Fruit fly (Drosophila melanogaster): Measurements from ENCODE around the gene AANATL2.

The AANATL2 gene

DNA sequence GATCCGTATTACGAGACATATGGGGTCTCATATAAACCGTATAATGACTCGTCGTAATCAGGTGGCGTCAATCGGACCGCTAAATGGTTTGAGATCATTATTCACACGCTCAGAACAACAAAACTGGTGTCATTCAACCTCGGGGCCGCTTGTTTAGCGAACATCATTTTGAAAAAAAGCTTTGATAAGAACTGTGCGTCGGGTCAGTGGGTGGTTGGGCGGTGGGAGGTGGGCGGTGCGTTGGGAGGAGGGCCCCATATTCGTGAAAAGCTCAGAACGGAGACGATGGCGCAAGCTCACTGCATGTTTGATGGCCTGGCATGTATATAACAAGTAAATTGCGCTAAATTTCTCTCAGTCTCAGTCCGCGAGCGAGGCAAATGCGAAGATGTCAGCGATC is at the start of gene AANATL2:
TSS of gene AANATL2 (plus strand) at position 372 of the 400 bp plus-strand sequence.
- no peak for TF ChIP-seq noc (tag; optimal IDR thresholded peaks at IDR 0.05)

DNA sequence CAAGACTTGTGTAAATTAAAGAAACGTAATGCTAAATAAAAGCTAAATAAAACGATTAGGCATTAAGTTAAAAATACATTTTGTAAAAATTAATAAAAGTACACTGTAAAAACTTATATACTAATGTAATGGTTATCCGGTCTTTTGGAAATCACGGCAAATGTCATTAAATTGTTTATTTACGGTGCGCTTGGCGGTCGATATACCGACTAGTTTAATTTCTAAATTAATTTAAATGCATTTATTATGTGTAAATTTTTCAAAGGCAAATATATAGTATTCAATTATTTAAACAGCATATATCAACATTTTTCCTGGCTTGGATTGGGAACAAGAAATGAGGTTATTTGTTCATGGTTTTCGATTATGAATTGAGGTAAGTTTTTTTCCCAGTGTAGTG is 44.8 kb upstream of the AANATL2 start:
- no peak for TF ChIP-seq noc (tag; optimal IDR thresholded peaks at IDR 0.05)

DNA sequence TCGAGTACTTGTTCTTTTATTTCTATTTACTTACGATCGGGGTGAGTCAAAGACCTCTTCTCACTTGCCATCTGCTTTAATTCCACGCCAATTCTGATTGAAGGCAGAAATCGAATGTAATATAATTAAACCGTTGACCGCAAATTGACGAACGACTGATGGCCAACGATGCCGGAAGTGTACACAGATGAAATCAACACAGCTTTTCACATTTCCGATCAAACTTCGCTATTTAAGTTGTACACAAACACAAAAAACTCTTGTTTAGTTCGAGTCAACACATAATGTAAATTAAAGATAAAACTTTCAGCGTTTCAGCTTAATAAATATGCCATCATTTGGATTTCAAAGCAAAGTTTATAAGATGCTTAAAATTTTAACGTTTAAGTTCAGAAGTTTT is 44.1 kb upstream of the AANATL2 start:
- no peak for TF ChIP-seq noc (tag; optimal IDR thresholded peaks at IDR 0.05)

DNA sequence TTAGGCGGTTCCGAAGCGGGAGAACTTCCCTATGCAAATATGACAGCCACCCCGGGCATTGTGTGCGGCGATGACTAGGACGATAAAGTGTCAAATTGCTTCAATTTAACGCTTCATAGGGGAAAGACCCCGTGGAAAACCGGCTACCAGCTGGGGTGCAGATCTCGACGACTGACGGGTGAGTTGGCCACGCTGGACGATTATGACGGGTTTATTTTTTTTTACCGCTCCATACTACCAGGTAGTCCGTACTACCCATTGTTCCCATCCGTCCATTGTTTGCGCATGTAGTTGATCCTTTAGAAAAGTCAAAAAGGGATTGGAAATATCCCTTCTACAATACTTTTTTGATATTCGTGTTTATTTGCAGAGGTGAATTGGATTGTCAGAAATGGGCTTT is 42.2 kb upstream of the AANATL2 start:
- no peak for TF ChIP-seq noc (tag; optimal IDR thresholded peaks at IDR 0.05)

DNA sequence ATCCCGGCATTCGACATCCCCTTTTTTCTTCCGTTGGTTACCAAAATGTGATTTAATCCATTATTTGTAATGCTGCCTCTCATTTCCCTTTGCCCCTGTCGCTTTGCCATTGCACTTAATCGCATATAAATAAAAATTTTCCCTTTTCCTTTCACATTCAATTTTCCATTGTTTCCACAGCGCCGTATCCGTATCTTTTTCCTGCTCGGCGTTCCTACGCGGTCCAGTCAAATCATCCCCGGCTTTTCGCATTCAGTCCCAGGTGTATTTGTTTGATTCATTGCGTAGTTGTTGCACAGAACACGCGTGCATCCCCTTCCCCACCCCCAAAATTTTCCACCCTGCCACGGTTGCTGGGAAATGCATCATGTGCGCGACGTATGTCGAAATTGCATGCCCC is 39.8 kb upstream of the AANATL2 start:
- no peak for TF ChIP-seq noc (tag; optimal IDR thresholded peaks at IDR 0.05)

DNA sequence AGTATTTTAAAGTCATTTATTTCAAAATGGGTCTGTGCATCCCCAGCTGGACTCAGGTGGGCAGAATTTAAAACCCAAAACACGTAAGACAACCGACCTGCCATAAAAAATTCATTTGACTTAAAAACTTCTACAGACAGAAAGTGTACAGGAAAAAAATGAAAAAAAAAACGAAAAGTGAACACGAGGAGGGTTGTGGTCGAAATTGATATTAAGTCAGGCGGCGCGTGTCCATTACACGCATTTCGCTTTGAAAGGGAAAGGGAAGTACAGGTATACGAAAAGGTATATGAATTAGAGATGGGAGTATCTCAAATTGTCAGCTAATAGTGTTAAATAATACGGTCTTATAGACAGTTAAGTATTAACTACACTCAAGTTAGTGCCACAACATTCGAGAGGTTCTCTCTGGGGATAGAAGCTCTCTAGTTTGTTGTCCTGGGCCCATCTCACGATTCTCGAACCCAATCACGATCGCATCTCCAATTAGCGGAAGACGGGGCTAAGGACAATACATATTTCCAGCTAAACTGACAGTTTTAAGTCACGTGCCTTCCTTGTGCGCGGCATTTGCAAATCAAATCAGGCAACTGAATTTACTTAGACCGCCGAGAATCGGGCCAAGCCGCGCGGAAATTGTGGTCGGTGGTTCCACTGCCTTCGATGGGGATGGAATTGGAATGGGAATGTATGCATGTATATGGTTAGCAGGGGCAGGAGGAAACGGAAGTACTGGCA is 36.8 kb upstream of the AANATL2 start:
- TF ChIP-seq noc (tag; optimal IDR thresholded peaks at IDR 0.05): no peak

DNA sequence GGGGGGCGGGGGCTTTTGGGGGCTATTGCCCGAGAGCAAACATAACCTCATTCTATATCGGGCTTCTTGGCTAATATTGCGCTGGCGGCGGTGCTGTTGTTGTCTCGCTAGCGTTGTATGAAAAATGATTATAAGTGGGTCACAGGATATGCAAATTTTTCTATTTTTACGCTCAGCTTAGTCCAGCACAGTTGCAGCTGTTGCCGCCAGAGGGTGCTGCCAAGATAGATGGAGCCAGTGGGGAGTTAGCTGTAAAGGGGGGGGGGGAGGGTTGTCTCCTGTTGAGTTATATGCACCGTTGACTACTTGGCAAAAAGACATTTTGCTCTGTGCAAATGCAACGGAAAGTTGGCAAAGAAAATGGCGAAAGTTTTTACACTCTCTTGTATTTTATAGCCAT is 34.7 kb upstream of the AANATL2 start:
- TF ChIP-seq noc (tag; optimal IDR thresholded peaks at IDR 0.05): no peak

DNA sequence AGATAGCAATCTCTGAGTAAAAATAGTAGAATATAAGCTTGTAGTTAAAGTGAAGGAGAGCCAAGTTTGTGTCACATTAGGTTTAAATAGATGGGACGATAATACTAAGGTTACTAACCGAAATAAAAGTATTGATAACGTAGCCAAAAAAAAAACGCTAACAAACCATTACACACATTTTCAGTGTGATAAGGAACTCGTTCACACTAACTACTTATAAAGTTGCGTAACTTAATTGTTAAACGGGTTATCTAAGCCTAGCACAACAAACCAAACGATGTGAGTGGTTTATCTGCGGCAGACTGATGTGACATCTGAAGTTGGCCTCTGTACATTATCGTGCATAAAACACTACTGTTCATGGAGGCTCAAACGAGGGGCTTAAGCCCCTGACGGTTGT is 31.5 kb upstream of the AANATL2 start:
- no peak for TF ChIP-seq noc (tag; optimal IDR thresholded peaks at IDR 0.05)

DNA sequence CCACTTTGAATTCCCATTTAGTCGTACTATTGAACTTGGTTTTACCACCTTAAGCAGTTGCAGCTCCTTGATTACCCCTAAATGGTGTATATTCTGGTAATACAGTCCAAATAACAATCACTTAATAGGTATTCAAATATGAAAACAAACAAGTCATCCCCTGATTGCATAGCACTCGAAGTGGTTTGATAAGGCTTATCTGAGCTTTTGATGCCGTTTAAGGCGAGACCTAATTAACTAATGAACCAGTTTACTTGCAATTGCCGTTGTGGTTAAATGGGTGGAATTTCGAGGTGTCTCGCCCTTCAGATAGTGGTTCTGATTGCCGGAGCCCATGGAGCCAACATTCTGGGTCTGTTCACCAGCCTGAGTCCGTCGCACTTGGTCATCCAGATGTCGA is 30.9 kb upstream of the AANATL2 start, which contains the start of gene Ugt37B1:
TSS of gene Ugt37B1 (plus strand) at position 246 of the 400 bp plus-strand sequence.
- TF ChIP-seq noc (tag; optimal IDR thresholded peaks at IDR 0.05): no peak

DNA sequence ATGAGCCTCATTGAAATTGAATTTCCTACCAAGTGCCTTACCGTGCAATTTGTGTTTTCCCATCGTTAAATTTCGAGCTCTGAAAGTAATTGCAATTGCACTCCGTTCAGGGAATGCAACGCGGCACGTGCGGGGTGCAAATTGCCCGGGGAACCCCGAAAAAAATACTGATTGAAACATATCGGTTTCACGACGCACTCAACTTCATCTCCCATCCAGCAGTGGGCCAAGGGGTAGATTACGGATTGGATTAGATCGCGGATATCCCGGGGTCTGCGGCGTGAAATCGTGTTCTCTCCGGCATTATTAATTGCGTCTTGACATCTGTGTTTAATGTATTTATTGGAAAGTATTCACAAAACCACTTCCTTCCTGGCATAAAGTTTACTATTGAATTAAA is 27.1 kb upstream of the AANATL2 start:
- no peak for TF ChIP-seq noc (tag; optimal IDR thresholded peaks at IDR 0.05)

DNA sequence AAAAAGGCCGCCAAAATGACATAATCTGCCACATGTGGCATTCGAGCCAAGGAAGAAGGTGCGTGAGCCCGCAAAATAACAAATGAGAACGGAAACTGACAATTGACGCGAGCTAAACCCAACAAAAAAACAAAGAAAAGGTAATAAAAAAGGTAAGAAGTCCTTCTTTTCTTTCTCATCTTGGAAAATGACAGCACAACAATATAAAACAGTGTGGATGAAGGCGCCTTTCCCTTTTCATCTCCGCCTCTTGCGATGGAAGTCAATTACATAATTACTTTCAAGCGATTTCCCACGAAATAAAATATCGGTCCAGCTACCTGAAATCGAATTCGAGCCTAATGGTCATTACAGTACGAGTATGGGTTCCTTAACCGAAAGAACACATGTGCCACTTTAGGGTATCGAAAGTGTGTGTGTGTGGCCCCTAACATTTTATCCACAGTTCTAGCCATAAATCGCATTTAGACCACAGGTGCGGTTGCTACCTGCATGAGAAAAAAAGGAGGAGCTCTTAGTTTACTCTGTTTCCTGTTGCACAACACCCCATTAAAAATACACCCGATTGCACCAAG is 26.4 kb upstream of the AANATL2 start:
- no peak for TF ChIP-seq noc (tag; optimal IDR thresholded peaks at IDR 0.05)

DNA sequence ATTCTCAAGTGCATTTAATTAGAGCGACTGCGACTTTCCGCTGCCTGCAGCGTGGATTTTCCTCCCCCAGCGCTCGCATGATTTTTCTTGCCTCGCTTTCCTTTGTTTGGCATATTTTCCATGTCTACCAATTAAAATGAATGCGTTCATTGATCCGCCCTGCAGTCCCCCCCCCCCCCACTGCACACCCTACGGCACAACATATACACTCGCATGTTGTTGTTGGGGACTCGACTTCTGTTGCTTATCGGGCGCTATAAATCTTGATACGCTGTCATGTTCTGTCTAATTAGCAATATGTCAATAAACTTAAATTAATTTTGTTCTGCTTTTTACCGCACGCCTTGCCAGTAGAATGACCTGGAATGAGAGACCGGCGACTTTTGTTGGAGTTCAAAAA is 19.2 kb upstream of the AANATL2 start:
- no peak for TF ChIP-seq noc (tag; optimal IDR thresholded peaks at IDR 0.05)

DNA sequence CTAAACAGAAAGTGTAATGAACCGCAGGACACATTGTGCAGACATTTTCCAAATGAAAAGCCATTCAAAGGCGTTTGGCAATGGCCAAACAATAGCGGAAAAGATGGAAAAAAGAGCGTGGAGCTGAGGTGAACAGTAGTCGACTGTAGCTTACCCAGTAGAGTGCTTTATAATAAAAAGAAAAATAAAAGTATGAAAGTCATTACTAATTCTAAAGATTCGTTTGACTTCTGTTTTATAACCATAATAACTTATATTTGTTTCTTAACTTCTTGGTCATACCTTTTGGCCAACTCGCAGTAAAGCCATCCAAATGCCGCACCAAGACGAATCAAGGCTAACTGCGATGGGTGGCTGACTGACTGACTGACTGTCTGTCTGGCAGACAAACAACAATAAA is 16.4 kb upstream of the AANATL2 start:
- TF ChIP-seq noc (tag; optimal IDR thresholded peaks at IDR 0.05): no peak

DNA sequence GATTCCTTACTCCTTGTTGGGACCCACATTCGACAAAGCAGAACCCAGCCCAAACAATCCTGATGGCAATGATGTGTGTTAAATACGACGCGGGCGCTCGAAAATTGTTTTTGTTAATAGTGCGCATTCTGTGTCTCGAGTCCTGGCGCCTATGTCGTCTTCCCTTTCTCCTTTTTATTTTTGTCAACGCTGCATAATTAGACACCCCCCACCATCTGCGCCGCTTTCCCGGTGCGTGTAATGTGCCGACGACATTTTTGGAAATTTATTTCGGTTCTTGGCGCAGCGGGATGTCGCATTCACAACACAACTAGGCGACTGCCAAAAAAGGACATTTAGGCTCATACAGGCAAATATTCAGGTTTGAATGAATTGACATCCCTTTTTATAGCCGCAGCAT is 14.6 kb upstream of the AANATL2 start:
- no peak for TF ChIP-seq noc (tag; optimal IDR thresholded peaks at IDR 0.05)

DNA sequence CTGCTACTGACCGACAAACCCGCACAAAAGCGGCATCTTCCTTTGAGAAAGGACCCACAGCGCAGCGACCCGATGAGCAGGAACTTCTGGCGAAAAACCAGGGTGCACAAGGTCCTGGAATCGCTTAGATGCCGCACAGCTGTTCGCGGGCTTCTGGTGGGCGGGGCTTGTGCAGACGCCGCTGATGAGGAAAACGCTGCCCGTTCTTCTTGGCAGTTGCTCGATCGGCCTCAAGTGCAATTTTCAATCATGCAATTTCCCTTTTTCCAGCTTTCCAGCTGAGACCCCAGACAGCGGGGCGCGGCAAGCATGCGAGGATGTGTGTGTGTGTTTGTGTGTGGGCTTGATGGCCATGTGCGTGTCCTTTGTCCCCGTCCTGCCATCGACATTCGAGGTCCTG is 13.6 kb upstream of the AANATL2 start:
- TF ChIP-seq noc (tag; optimal IDR thresholded peaks at IDR 0.05): no peak

DNA sequence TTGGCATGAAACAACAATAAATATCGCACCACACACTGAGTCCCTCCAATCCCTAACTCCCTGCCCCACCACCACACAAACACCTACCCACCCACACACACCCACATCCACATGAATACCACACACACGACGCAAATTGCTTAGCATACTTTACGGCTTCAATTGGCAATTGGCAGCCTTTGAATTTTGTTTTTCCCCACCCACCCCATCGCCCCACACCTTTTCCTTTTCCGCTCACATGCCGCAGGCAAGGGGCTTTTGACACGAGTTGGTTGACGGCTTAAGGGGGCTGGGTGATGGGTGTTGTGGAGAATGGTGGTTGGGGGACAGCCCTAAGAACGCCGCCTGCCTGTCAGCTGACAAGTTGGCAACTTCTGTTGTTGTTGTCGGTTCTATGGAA is 6.2 kb upstream of the AANATL2 start:
- TF ChIP-seq noc (tag; optimal IDR thresholded peaks at IDR 0.05): no peak

DNA sequence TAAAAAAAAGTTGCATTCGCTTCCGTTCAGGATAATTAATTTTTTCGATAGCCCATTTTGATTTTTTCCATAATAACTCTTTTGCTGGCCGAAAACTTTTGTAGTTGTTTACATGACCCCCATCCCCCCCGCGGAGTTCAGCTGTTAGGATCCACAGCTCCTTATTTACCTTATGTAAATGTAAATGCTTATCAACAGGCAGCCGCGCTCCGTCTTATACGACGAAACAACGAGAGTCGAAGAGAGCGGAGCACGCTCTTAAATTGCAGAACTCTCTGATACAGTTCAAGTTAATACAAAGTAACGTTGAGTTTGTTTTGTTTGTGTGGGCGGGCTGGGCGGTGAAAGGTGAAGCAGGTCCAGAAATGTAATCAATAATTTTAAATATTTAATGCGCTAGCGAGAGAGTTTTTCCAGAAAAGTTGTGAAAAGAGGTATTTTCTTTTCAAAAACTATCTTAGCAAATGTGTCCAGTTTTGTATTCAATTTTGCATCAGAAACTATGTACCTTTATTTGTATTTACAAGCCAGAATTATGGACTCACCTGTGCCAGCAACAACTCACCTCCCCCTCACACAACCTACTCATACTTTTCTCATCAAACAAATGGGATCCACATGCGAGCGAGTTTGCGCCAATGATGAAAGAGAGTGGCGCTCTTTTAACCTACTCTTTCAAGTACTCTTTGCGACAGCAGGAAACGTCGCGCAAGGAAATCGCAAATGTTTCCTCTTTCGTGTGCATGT is 3.2 kb upstream of the AANATL2 start:
- TF ChIP-seq noc (tag; optimal IDR thresholded peaks at IDR 0.05): no peak

Measured in whole organism, larva.